Fruit fly (Drosophila melanogaster) whole organism, embryonic: ENCODE measurements around the gene lin-52.

ENCODE experiments used
- Bgb ChIP-seq: fragments of 200-800 bp; sonication (Bioruptor generic); IDR thresholded peaks from 2 replicates; pipeline ENCODE4 v1.3.6; 2022; ENCODE audit warnings: missing biosample characterization, missing genetic modification characterization; ENCODE audit not compliant: partially characterized antibody
- CG10654 ChIP-seq: fragments of 200-800 bp; sonication (Bioruptor generic); optimal IDR thresholded peaks from 2 replicates; lab custom pipeline; 2016; ENCODE audit warnings: missing biosample characterization, missing genetic modification characterization
- CG10979 ChIP-seq: fragments of 200-800 bp; sonication (Bioruptor generic); optimal IDR thresholded peaks from 2 replicates; lab custom pipeline; 2018; ENCODE audit warnings: missing biosample characterization, mild to moderate bottlenecking, missing genetic modification characterization, moderate library complexity
- CG11398 ChIP-seq: fragments of 200-800 bp; sonication (Bioruptor generic); optimal IDR thresholded peaks from 2 replicates; lab custom pipeline; 2016; ENCODE audit warnings: missing biosample characterization, missing genetic modification characterization
- CG13424 ChIP-seq: fragments of 200-800 bp; sonication (Bioruptor generic); optimal IDR thresholded peaks from 2 replicates; lab custom pipeline; 2019; ENCODE audit warnings: missing biosample characterization, mild to moderate bottlenecking, missing genetic modification characterization, moderate library complexity
- CG17361 ChIP-seq: fragments of 200-800 bp; sonication (Bioruptor generic); IDR thresholded peaks from 3 replicates; pipeline ENCODE4 v1.3.6; 2022; ENCODE audit warnings: missing biosample characterization, missing genetic modification characterization
- CG18262 ChIP-seq: fragments of 200-800 bp; optimal IDR thresholded peaks from 3 replicates; lab custom pipeline; 2019; ENCODE audit warnings: missing biosample characterization, mild to moderate bottlenecking, missing genetic modification characterization, moderate library complexity
- CG2889 ChIP-seq: fragments of 200-800 bp; sonication (Bioruptor generic); IDR thresholded peaks from 3 replicates; pipeline ENCODE4 v1.3.6; 2022; ENCODE audit warnings: missing biosample characterization, missing genetic modification characterization
- CG32772 ChIP-seq: fragments of 200-800 bp; sonication (Bioruptor generic); IDR thresholded peaks from 2 replicates; pipeline ENCODE4 v1.3.6; 2022; ENCODE audit warnings: missing biosample characterization, missing genetic modification characterization
- CG34422 ChIP-seq: fragments of 200-800 bp; sonication (Bioruptor generic); IDR thresholded peaks from 3 replicates; pipeline ENCODE4 v1.3.6; 2022; ENCODE audit warnings: missing biosample characterization, missing genetic modification characterization
- CG4360 ChIP-seq: fragments of 200-800 bp; sonication (Bioruptor generic); IDR thresholded peaks from 2 replicates; pipeline ENCODE4 v1.3.6; 2022; ENCODE audit warnings: missing biosample characterization, missing genetic modification characterization
- CG4424 ChIP-seq: fragments of 200-800 bp; sonication (Bioruptor generic); optimal IDR thresholded peaks from 3 replicates; lab custom pipeline; 2016; ENCODE audit warnings: missing biosample characterization, missing genetic modification characterization
- CG7556 ChIP-seq: fragments of 200-800 bp; sonication (Bioruptor generic); optimal IDR thresholded peaks from 2 replicates; lab custom pipeline; 2017; ENCODE audit warnings: missing biosample characterization, mild to moderate bottlenecking, missing genetic modification characterization
- CG7987 ChIP-seq: fragments of 200-800 bp; sonication (Bioruptor generic); optimal IDR thresholded peaks from 2 replicates; lab custom pipeline; 2018; ENCODE audit warnings: missing biosample characterization, mild to moderate bottlenecking, missing genetic modification characterization, moderate library complexity
- CG9932 ChIP-seq: fragments of 200-800 bp; sonication (Bioruptor generic); IDR thresholded peaks from 2 replicates; pipeline ENCODE4 v1.3.6; 2022; ENCODE audit warnings: missing biosample characterization, missing genetic modification characterization
- CTCF ChIP-seq: fragments of 200-800 bp; sonication (Bioruptor generic); optimal IDR thresholded peaks from 2 replicates; lab custom pipeline; 2017; ENCODE audit warnings: missing biosample characterization, mild to moderate bottlenecking, missing genetic modification characterization, moderate library complexity
- CrebB ChIP-seq: fragments of 200-800 bp; sonication (Bioruptor generic); optimal IDR thresholded peaks from 3 replicates; lab custom pipeline; 2018; ENCODE audit warnings: missing biosample characterization, mild to moderate bottlenecking, missing genetic modification characterization
- Dek ChIP-seq: fragments of 200-800 bp; sonication (Bioruptor generic); optimal IDR thresholded peaks from 3 replicates; lab custom pipeline; 2019; ENCODE audit warnings: missing biosample characterization, mild to moderate bottlenecking, missing genetic modification characterization, moderate library complexity
- Dfd ChIP-seq, 2 experiments: fragments of >200 bp; optimal IDR thresholded peaks; 2 replicates each; lab custom pipeline; 2017; ENCODE audit warnings: missing biosample characterization in 2 of 2, missing genetic modification characterization in 2 of 2
- Doc2 ChIP-seq: fragments of 200-800 bp; sonication (Bioruptor generic); IDR thresholded peaks from 2 replicates; pipeline ENCODE4 v1.3.6; 2022; ENCODE audit warnings: missing biosample characterization, missing genetic modification characterization
- Fer1 ChIP-seq: fragments of 200-800 bp; sonication (Bioruptor generic); optimal IDR thresholded peaks from 2 replicates; lab custom pipeline; 2017; ENCODE audit warnings: missing biosample characterization, mild to moderate bottlenecking, missing genetic modification characterization
- Kr ChIP-seq: fragments of 200-800 bp; sonication (Bioruptor generic); optimal IDR thresholded peaks from 2 replicates; lab custom pipeline; 2017; ENCODE audit warnings: missing biosample characterization, mild to moderate bottlenecking, missing genetic modification characterization
- Lim3 ChIP-seq: fragments of 200-800 bp; sonication (Bioruptor generic); IDR thresholded peaks from 2 replicates; pipeline ENCODE4 v1.3.6; 2022; ENCODE audit warnings: missing biosample characterization, missing genetic modification characterization
- Med ChIP-seq: fragments of 200-800 bp; sonication (Bioruptor generic); peaks from one replicate; lab custom pipeline; 2016; ENCODE audit warnings: missing biosample characterization, missing genetic modification characterization, mild to moderate bottlenecking, inconsistent platforms, moderate library complexity
- NC2β ChIP-seq: fragments of 200-800 bp; sonication (Bioruptor generic); optimal IDR thresholded peaks from 2 replicates; lab custom pipeline; 2016; ENCODE audit warnings: missing biosample characterization, missing genetic modification characterization
- Nf-YC ChIP-seq: fragments of 200-800 bp; optimal IDR thresholded peaks from 3 replicates; lab custom pipeline; 2019; ENCODE audit warnings: missing biosample characterization, mild to moderate bottlenecking, missing genetic modification characterization, moderate library complexity
- Oli ChIP-seq: fragments of 200-800 bp; sonication (Bioruptor generic); optimal IDR thresholded peaks from 2 replicates; lab custom pipeline; 2018; ENCODE audit warnings: missing biosample characterization, mild to moderate bottlenecking, missing genetic modification characterization, moderate library complexity
- Opbp ChIP-seq: fragments of 200-800 bp; sonication (Bioruptor generic); IDR thresholded peaks from 3 replicates; pipeline ENCODE4 v1.3.6; 2022; ENCODE audit warnings: missing biosample characterization, missing genetic modification characterization; ENCODE audit not compliant: partially characterized antibody
- Scr ChIP-seq: fragments of 200-800 bp; sonication (Bioruptor generic); IDR thresholded peaks from 2 replicates; pipeline ENCODE4 v1.3.6; 2022; ENCODE audit warnings: missing biosample characterization, missing genetic modification characterization; ENCODE audit not compliant: partially characterized antibody
- TFAM ChIP-seq: fragments of 200-800 bp; sonication (Bioruptor generic); optimal IDR thresholded peaks from 2 replicates; lab custom pipeline; 2017; ENCODE audit warnings: missing biosample characterization, missing genetic modification characterization, inconsistent platforms
- Xbp1 ChIP-seq: fragments of 200-800 bp; sonication (Bioruptor generic); optimal IDR thresholded peaks from 3 replicates; lab custom pipeline; 2016; ENCODE audit warnings: missing biosample characterization, mild to moderate bottlenecking, missing genetic modification characterization
- cas ChIP-seq: fragments of 200-800 bp; sonication (Bioruptor generic); IDR thresholded peaks from 2 replicates; pipeline ENCODE4 v1.3.6; 2022; ENCODE audit warnings: missing biosample characterization, missing genetic modification characterization
- chinmo ChIP-seq: fragments of 200-800 bp; sonication (Bioruptor generic); IDR thresholded peaks from 4 replicates; pipeline ENCODE4 v1.3.6; 2022; ENCODE audit warnings: missing biosample characterization, missing genetic modification characterization; ENCODE audit not compliant: partially characterized antibody
- dan ChIP-seq: fragments of 200-800 bp; sonication (Bioruptor generic); IDR thresholded peaks from 2 replicates; pipeline ENCODE4 v1.3.6; 2022; ENCODE audit warnings: missing biosample characterization, missing genetic modification characterization
- ems ChIP-seq: fragments of 200-800 bp; sonication (Bioruptor generic); optimal IDR thresholded peaks from 3 replicates; lab custom pipeline; 2016; ENCODE audit warnings: missing biosample characterization, missing genetic modification characterization
- her ChIP-seq: fragments of 200-800 bp; sonication (Bioruptor generic); optimal IDR thresholded peaks from 2 replicates; lab custom pipeline; 2016; ENCODE audit warnings: missing biosample characterization, missing genetic modification characterization
- kay ChIP-seq: fragments of 200-800 bp; sonication (Bioruptor generic); optimal IDR thresholded peaks from 2 replicates; lab custom pipeline; 2016; ENCODE audit warnings: missing biosample characterization, missing genetic modification characterization
- nerfin-2 ChIP-seq: fragments of 200-800 bp; sonication (Bioruptor generic); IDR thresholded peaks from 2 replicates; pipeline ENCODE4 v1.3.6; 2022; ENCODE audit warnings: missing biosample characterization, missing genetic modification characterization; ENCODE audit not compliant: partially characterized antibody
- pb ChIP-seq: fragments of 200-800 bp; sonication (Bioruptor generic); optimal IDR thresholded peaks from 3 replicates; lab custom pipeline; 2016; ENCODE audit warnings: missing biosample characterization, missing genetic modification characterization
- peb ChIP-seq: fragments of 200-800 bp; sonication (Bioruptor generic); IDR thresholded peaks from 2 replicates; pipeline ENCODE4 v1.3.6; 2022; ENCODE audit warnings: missing biosample characterization, missing genetic modification characterization
- phol ChIP-seq: fragments of 200-800 bp; sonication (Bioruptor generic); optimal IDR thresholded peaks from 3 replicates; lab custom pipeline; 2018; ENCODE audit warnings: missing biosample characterization, mild to moderate bottlenecking, missing genetic modification characterization, moderate library complexity
- sc ChIP-seq, 3 experiments: fragments of >200 bp in 2 of 3; fragments of 200-800 bp in 1 of 3; sonication (Bioruptor generic) in 1 of 3; optimal IDR thresholded peaks; 2 replicates in 2 of 3; 3 replicates in 1 of 3; lab custom pipeline; 2017; ENCODE audit warnings: mild to moderate bottlenecking in 1 of 3, missing biosample characterization in 1 of 3, missing genetic modification characterization in 1 of 3, missing genetic modification reagents in 1 of 3
- sisA ChIP-seq: fragments of 200-800 bp; sonication (Bioruptor generic); IDR thresholded peaks from 2 replicates; pipeline ENCODE4 v1.3.6; 2022; ENCODE audit warnings: missing biosample characterization, missing genetic modification characterization
- slbo ChIP-seq: fragments of 200-800 bp; sonication (Bioruptor generic); IDR thresholded peaks from 2 replicates; pipeline ENCODE4 v1.3.6; 2022; ENCODE audit warnings: missing biosample characterization, missing genetic modification characterization
- tap ChIP-seq: fragments of 200-800 bp; optimal IDR thresholded peaks from 3 replicates; lab custom pipeline; 2019; ENCODE audit warnings: missing biosample characterization, mild to moderate bottlenecking, missing genetic modification characterization, moderate library complexity
- tio ChIP-seq: fragments of 200-800 bp; sonication (Bioruptor generic); optimal IDR thresholded peaks from 2 replicates; lab custom pipeline; 2017; ENCODE audit warnings: missing biosample characterization, missing genetic modification characterization, inconsistent platforms
- usp ChIP-seq: fragments of >200 bp; optimal IDR thresholded peaks from 2 replicates; lab custom pipeline; 2017; ENCODE audit warnings: missing biosample characterization, missing genetic modification characterization
- wek ChIP-seq: fragments of 200-800 bp; sonication (Bioruptor generic); optimal IDR thresholded peaks from 3 replicates; lab custom pipeline; 2018; ENCODE audit warnings: missing biosample characterization, mild to moderate bottlenecking, missing genetic modification characterization, moderate library complexity
- yki ChIP-seq: fragments of >200 bp; optimal IDR thresholded peaks from 3 replicates; lab custom pipeline; 2018

The lin-52 gene

dm6 chrX:5764001-5764892 lies 9.5 kb upstream of the lin-52 start, which contains the start of the genes MAPk-Ak2 and CG42699 (continued):
- TF ChIP-seq CG10979 (tag; lab: Kevin White, UChicago), result no peak
- peak; percentile 88 for TF ChIP-seq wek (GFP tag; lab: Kevin White, UChicago)
- peak; percentile 73 for TF ChIP-seq ems (GFP tag; lab: Kevin White, UChicago)
- TF ChIP-seq usp (GFP tag; lab: Kevin White, UChicago), result no peak
- TF ChIP-seq sisA, result no peak
- TF ChIP-seq pb (GFP tag; lab: Kevin White, UChicago), result peak; percentile 75
- TF ChIP-seq CG32772, result peak; percentile 45; the same call in 1 of the 2 replicates
- no peak for TF ChIP-seq peb (GFP tag; lab: Robert Waterston, UW)
- peak; percentile 70 for TF ChIP-seq Kr (GFP tag; lab: Kevin White, UChicago)
- TF ChIP-seq kay (GFP tag; lab: Kevin White, UChicago), result peak; percentile 80
- TF ChIP-seq CG2889, result no peak
- TF ChIP-seq Xbp1, result peak; percentile 0
- peak; percentile 70 for TF ChIP-seq CG10654 (GFP tag; lab: Kevin White, UChicago)
- no peak for TF ChIP-seq dan (GFP tag; lab: Robert Waterston, UW)
- TF ChIP-seq CG34422 (GFP tag; lab: Robert Waterston, UW), result peak; percentile 77; the same call in 1 of the 3 replicates
- TF ChIP-seq phol (tag; lab: Kevin White, UChicago), result peak; percentile 20
- TF ChIP-seq tap (tag; lab: Kevin White, UChicago), result peak; percentile 54
- no peak for TF ChIP-seq yki (lab: Kevin White, UChicago)
- peak; percentile 97 for TF ChIP-seq Med
- TF ChIP-seq Oli, result peak; percentile 3
- TF ChIP-seq CG11398, result peak; percentile 88
- TF ChIP-seq tio (GFP tag; lab: Kevin White, UChicago), result peak; percentile 58
- no peak for TF ChIP-seq cas (GFP tag; lab: Robert Waterston, UW)
- TF ChIP-seq Dek (tag; lab: Kevin White, UChicago), result peak; percentile 80
- TF ChIP-seq CG4424, result peak; percentile 51
- peak; percentile 50 for TF ChIP-seq CG9932 (GFP tag; lab: Robert Waterston, UW)
- peak; percentile 85 for TF ChIP-seq her (GFP tag; lab: Kevin White, UChicago)
- peak; percentile 7 for TF ChIP-seq CTCF (GFP tag; lab: Kevin White, UChicago)
- TF ChIP-seq CG7556 (GFP tag; lab: Kevin White, UChicago), result peak; percentile 80
- TF ChIP-seq CG17361 (GFP tag; lab: Robert Waterston, UW), result peak; percentile 70; the same call in 2 of the 3 replicates
- peak; percentile 51; the same call in 1 of the 2 replicates for TF ChIP-seq slbo
- peak; percentile 95 for TF ChIP-seq CG7987 (GFP tag; lab: Kevin White, UChicago)
- peak; percentile 66 for TF ChIP-seq Scr (GFP tag; lab: Robert Waterston, UW)
- TF ChIP-seq sc (optimal IDR thresholded peaks at IDR 0.05; lab: Kevin White, UChicago), result no peak
- peak; percentile 69 for TF ChIP-seq sc (GFP tag; optimal IDR thresholded peaks at IDR 0.05; lab: Kevin White, UChicago)
- peak; percentile 77 for TF ChIP-seq NC2β (GFP tag; lab: Kevin White, UChicago)
- TF ChIP-seq CG18262 (tag; lab: Kevin White, UChicago), result peak; percentile 63
- TF ChIP-seq nerfin-2 (GFP tag; lab: Robert Waterston, UW), result peak; percentile 84
- TF ChIP-seq CG4360 (GFP tag; lab: Robert Waterston, UW), result peak; percentile 59; the same call in 1 of the 2 replicates
- TF ChIP-seq Doc2 (GFP tag; lab: Robert Waterston, UW), result no peak
- TF ChIP-seq Bgb (GFP tag; lab: Robert Waterston, UW), result peak; percentile 72
- peak; percentile 66; the same call in 2 of the 3 replicates for TF ChIP-seq Opbp
- no peak for TF ChIP-seq Dfd (GFP tag; optimal IDR thresholded peaks at IDR 0.05; lab: Kevin White, UChicago)
- TF ChIP-seq Nf-YC, result peak; percentile 56
- peak; percentile 85 for TF ChIP-seq Fer1 (GFP tag; lab: Kevin White, UChicago)
- TF ChIP-seq chinmo (GFP tag; lab: Robert Waterston, UW), result no peak
- TF ChIP-seq TFAM, result peak; percentile 38
- TF ChIP-seq CrebB, result peak; percentile 87
- TF ChIP-seq Lim3 (GFP tag; lab: Robert Waterston, UW), result no peak
- TF ChIP-seq CG13424 (tag; lab: Kevin White, UChicago), result peak; percentile 71
